Worm (Caenorhabditis elegans) whole organism, L1 larva: ENCODE results near the gene acaa-2.

Experiments used
- C04F5.9 ChIP-seq: sonication (generic microtip); optimal IDR thresholded peaks from 2 replicates; lab custom pipeline; 2016; ENCODE audit warnings: missing genetic modification characterization, missing compliant biosample characterization
- C16A3.4 ChIP-seq: fragments of 150-350 bp; optimal IDR thresholded peaks from 2 replicates; lab custom pipeline; 2014; ENCODE audit warnings: missing biosample characterization, missing genetic modification characterization
- C34B4.2 ChIP-seq: sonication (generic microtip); optimal IDR thresholded peaks from 2 replicates; lab custom pipeline; 2017; ENCODE audit warnings: mild to moderate bottlenecking, missing genetic modification characterization, missing compliant biosample characterization
- F16B12.6 ChIP-seq: fragments of 150-350 bp; optimal IDR thresholded peaks from 2 replicates; lab custom pipeline; 2014; ENCODE audit warnings: missing biosample characterization, missing genetic modification characterization
- aha-1 ChIP-seq: fragments of 150-350 bp; optimal IDR thresholded peaks from 2 replicates; lab custom pipeline; 2014; ENCODE audit warnings: missing biosample characterization, missing genetic modification characterization
- alr-1 ChIP-seq: fragments of 200-800 bp; sonication (Bioruptor generic); optimal IDR thresholded peaks from 2 replicates; lab custom pipeline; 2018; ENCODE audit warnings: borderline replicate concordance, mild to moderate bottlenecking, missing genetic modification characterization, missing compliant biosample characterization
- blmp-1 ChIP-seq: fragments of 150-350 bp; optimal IDR thresholded peaks from 2 replicates; lab custom pipeline; 2014; ENCODE audit warnings: missing biosample characterization, missing genetic modification characterization
- ceh-63 ChIP-seq: fragments of 200-800 bp; sonication (Bioruptor generic); optimal IDR thresholded peaks from 2 replicates; lab custom pipeline; 2018; ENCODE audit warnings: mild to moderate bottlenecking, missing genetic modification characterization, missing compliant biosample characterization
- ceh-8 ChIP-seq: fragments of 200-800 bp; sonication (Bioruptor generic); optimal IDR thresholded peaks from 2 replicates; lab custom pipeline; 2018; ENCODE audit warnings: mild to moderate bottlenecking, missing genetic modification characterization, moderate library complexity, missing compliant biosample characterization
- ceh-82 ChIP-seq, 3 experiments: fragments of 150-350 bp in 1 of 3; sonication (generic microtip) in 2 of 3; optimal IDR thresholded peaks; 2 replicates each; lab custom pipeline; 2014 to 2017; ENCODE audit warnings: missing biosample characterization in 3 of 3, missing genetic modification characterization in 3 of 3
- ceh-88 ChIP-seq: fragments of 200-800 bp; sonication (Bioruptor generic); IDR thresholded peaks from 2 replicates; pipeline ENCODE4 v1.3.6; 2022; ENCODE audit warnings: missing genetic modification characterization, missing compliant biosample characterization
- ces-1 ChIP-seq: fragments of 150-350 bp; optimal IDR thresholded peaks from 2 replicates; lab custom pipeline; 2014; ENCODE audit warnings: missing biosample characterization, missing genetic modification reagents, missing genetic modification characterization
- efl-1 ChIP-seq, 4 experiments: fragments of 150-350 bp; optimal IDR thresholded peaks in 3 of 4; peaks in 1 of 4; 1 replicate in 1 of 4; 2 replicates in 3 of 4; lab custom pipeline; 2014; ENCODE audit warnings: missing biosample characterization in 2 of 4, missing genetic modification characterization in 2 of 4, missing genetic modification reagents in 2 of 4
- efl-3 ChIP-seq: fragments of 200-800 bp; sonication (Bioruptor generic); optimal IDR thresholded peaks from 2 replicates; lab custom pipeline; 2018; ENCODE audit warnings: mild to moderate bottlenecking, missing genetic modification characterization, missing compliant biosample characterization
- egl-27 ChIP-seq, 2 experiments: fragments of 150-350 bp in 1 of 2; sonication (generic microtip); optimal IDR thresholded peaks; 3 replicates each; lab custom pipeline; 2017 to 2018; ENCODE audit warnings: missing biosample characterization in 2 of 2, missing genetic modification characterization in 2 of 2, missing genetic modification reagents in 2 of 2
- elt-2 ChIP-seq: sonication (generic microtip); optimal IDR thresholded peaks from 2 replicates; lab custom pipeline; 2016; ENCODE audit warnings: missing genetic modification characterization, mild to moderate bottlenecking, inconsistent platforms, missing compliant biosample characterization, missing genetic modification reagents
- ets-5 ChIP-seq: fragments of 200-800 bp; sonication (Bioruptor generic); IDR thresholded peaks from 2 replicates; pipeline ENCODE4 v1.3.6; 2022; ENCODE audit warnings: missing genetic modification characterization, missing compliant biosample characterization
- fkh-10 ChIP-seq: sonication (generic microtip); optimal IDR thresholded peaks from 2 replicates; lab custom pipeline; 2017; ENCODE audit warnings: missing biosample characterization, missing genetic modification reagents, missing genetic modification characterization
- fkh-4 ChIP-seq: sonication (generic microtip); optimal IDR thresholded peaks from 2 replicates; lab custom pipeline; 2016; ENCODE audit warnings: missing compliant biosample characterization, missing genetic modification characterization, borderline replicate concordance
- fkh-8 ChIP-seq: sonication (generic microtip); optimal IDR thresholded peaks from 2 replicates; lab custom pipeline; 2016; ENCODE audit warnings: mild to moderate bottlenecking, missing genetic modification characterization, missing compliant biosample characterization
- fos-1 ChIP-seq: fragments of 150-350 bp; optimal IDR thresholded peaks from 2 replicates; lab custom pipeline; 2014; ENCODE audit warnings: missing biosample characterization, missing genetic modification characterization
- irx-1 ChIP-seq: sonication (generic microtip); optimal IDR thresholded peaks from 2 replicates; lab custom pipeline; 2016; ENCODE audit warnings: missing genetic modification characterization, missing compliant biosample characterization
- isw-1 ChIP-seq: fragments of 200-800 bp; sonication (Bioruptor generic); IDR thresholded peaks from 2 replicates; pipeline ENCODE4 v1.3.6; 2022; ENCODE audit warnings: missing genetic modification characterization, missing compliant biosample characterization
- jun-1 ChIP-seq: fragments of 150-350 bp; optimal IDR thresholded peaks from 2 replicates; lab custom pipeline; 2014; ENCODE audit warnings: missing biosample characterization, missing genetic modification reagents, missing genetic modification characterization
- lin-13 ChIP-seq: fragments of 150-350 bp; optimal IDR thresholded peaks from 2 replicates; lab custom pipeline; 2014; ENCODE audit warnings: missing biosample characterization, missing genetic modification reagents, missing genetic modification characterization
- lin-14 ChIP-seq: fragments of 200-800 bp; sonication (Bioruptor generic); optimal IDR thresholded peaks from 2 replicates; lab custom pipeline; 2018; ENCODE audit warnings: mild to moderate bottlenecking, missing genetic modification characterization, moderate library complexity, missing compliant biosample characterization
- lin-15B ChIP-seq: fragments of 150-350 bp; sonication (generic microtip); optimal IDR thresholded peaks from 3 replicates; lab custom pipeline; 2014; ENCODE audit warnings: missing biosample characterization, missing genetic modification characterization
- lir-3 ChIP-seq: sonication (generic microtip); optimal IDR thresholded peaks from 2 replicates; lab custom pipeline; 2016; ENCODE audit warnings: mild to moderate bottlenecking, missing genetic modification characterization, moderate library complexity, missing compliant biosample characterization; ENCODE audit not compliant: poor library complexity
- lsy-2 ChIP-seq, 2 experiments: fragments of 150-350 bp; optimal IDR thresholded peaks; 2 replicates each; lab custom pipeline; 2014; ENCODE audit warnings: missing biosample characterization in 2 of 2, missing genetic modification characterization in 2 of 2
- mab-9 ChIP-seq: fragments of 200-800 bp; sonication (Bioruptor generic); IDR thresholded peaks from 2 replicates; pipeline ENCODE4 v1.3.6; 2022; ENCODE audit warnings: missing genetic modification reagents, missing genetic modification characterization, missing compliant biosample characterization
- mdl-1 ChIP-seq, 2 experiments: fragments of 150-350 bp; optimal IDR thresholded peaks; 2 replicates each; lab custom pipeline; 2014 to 2017; ENCODE audit warnings: missing biosample characterization in 2 of 2, missing genetic modification characterization in 2 of 2, inconsistent platforms in 1 of 2
- mep-1 ChIP-seq: fragments of 150-350 bp; optimal IDR thresholded peaks from 2 replicates; lab custom pipeline; 2014; ENCODE audit warnings: missing biosample characterization, missing genetic modification characterization
- nhr-11 ChIP-seq: fragments of 150-350 bp; optimal IDR thresholded peaks from 2 replicates; lab custom pipeline; 2014; ENCODE audit warnings: missing biosample characterization, missing genetic modification characterization
- nhr-12 ChIP-seq: sonication (generic microtip); optimal IDR thresholded peaks from 2 replicates; lab custom pipeline; 2017; ENCODE audit warnings: missing biosample characterization, missing genetic modification characterization
- nhr-237 ChIP-seq: fragments of 150-350 bp; optimal IDR thresholded peaks from 2 replicates; lab custom pipeline; 2014; ENCODE audit warnings: missing biosample characterization, missing genetic modification characterization
- nhr-28 ChIP-seq: fragments of 150-350 bp; optimal IDR thresholded peaks from 2 replicates; lab custom pipeline; 2014; ENCODE audit warnings: missing biosample characterization, missing genetic modification characterization
- nhr-47 ChIP-seq: sonication (generic microtip); optimal IDR thresholded peaks from 2 replicates; lab custom pipeline; 2016; ENCODE audit warnings: mild to moderate bottlenecking, missing genetic modification characterization, moderate library complexity, missing compliant biosample characterization
- nhr-76 ChIP-seq: sonication (generic microtip); optimal IDR thresholded peaks from 2 replicates; lab custom pipeline; 2017; ENCODE audit warnings: missing biosample characterization, missing genetic modification characterization
- nhr-84 ChIP-seq: sonication (generic microtip); optimal IDR thresholded peaks from 2 replicates; lab custom pipeline; 2017; ENCODE audit warnings: missing biosample characterization, missing genetic modification characterization
- nhr-85 ChIP-seq: sonication (generic microtip); peaks from one replicate; lab custom pipeline; 2016; ENCODE audit warnings: missing genetic modification characterization, inconsistent platforms, missing compliant biosample characterization
- nhr-90 ChIP-seq: sonication (generic microtip); optimal IDR thresholded peaks from 2 replicates; lab custom pipeline; 2016; ENCODE audit warnings: mild to moderate bottlenecking, missing genetic modification characterization, missing compliant biosample characterization; ENCODE audit not compliant: poor library complexity
- pax-3 ChIP-seq: fragments of 200-800 bp; sonication (Bioruptor generic); optimal IDR thresholded peaks from 2 replicates; lab custom pipeline; 2018; ENCODE audit warnings: mild to moderate bottlenecking, missing genetic modification characterization, moderate library complexity, missing compliant biosample characterization
- rnt-1 ChIP-seq: sonication (generic microtip); optimal IDR thresholded peaks from 2 replicates; lab custom pipeline; 2016; ENCODE audit warnings: mild to moderate bottlenecking, missing genetic modification characterization, moderate library complexity, missing compliant biosample characterization
- snu-23 ChIP-seq: sonication (generic microtip); optimal IDR thresholded peaks from 2 replicates; lab custom pipeline; 2016; ENCODE audit warnings: missing genetic modification characterization, missing compliant biosample characterization
- sptf-1 ChIP-seq: fragments of 150-350 bp; optimal IDR thresholded peaks from 2 replicates; lab custom pipeline; 2014; ENCODE audit warnings: missing biosample characterization, missing genetic modification characterization
- tlp-1 ChIP-seq: fragments of 150-350 bp; optimal IDR thresholded peaks from 2 replicates; lab custom pipeline; 2014; ENCODE audit warnings: missing biosample characterization, missing genetic modification characterization
- unc-62 ChIP-seq: fragments of 150-350 bp; optimal IDR thresholded peaks from 2 replicates; lab custom pipeline; 2014; ENCODE audit warnings: missing biosample characterization, missing genetic modification reagents, missing genetic modification characterization
- unc-86 ChIP-seq: sonication (generic microtip); optimal IDR thresholded peaks from 2 replicates; lab custom pipeline; 2016; ENCODE audit warnings: missing genetic modification characterization, missing compliant biosample characterization
- unc-98 ChIP-seq: fragments of 200-800 bp; sonication (Bioruptor generic); IDR thresholded peaks from 2 replicates; pipeline ENCODE4 v1.3.6; 2022; ENCODE audit warnings: missing genetic modification characterization, missing compliant biosample characterization
- vab-15 ChIP-seq: sonication (generic microtip); optimal IDR thresholded peaks from 2 replicates; lab custom pipeline; 2017; ENCODE audit warnings: missing genotype, mild to moderate bottlenecking, missing genetic modification characterization, missing compliant biosample characterization
- zip-4 ChIP-seq: fragments of 200-800 bp; sonication (Bioruptor generic); optimal IDR thresholded peaks from 2 replicates; lab custom pipeline; 2018; ENCODE audit warnings: mild to moderate bottlenecking, missing genetic modification characterization, moderate library complexity, missing compliant biosample characterization
- ztf-11 ChIP-seq, 2 experiments: sonication (generic microtip); optimal IDR thresholded peaks; 2 replicates each; lab custom pipeline; 2016 to 2017; ENCODE audit warnings: missing genetic modification characterization in 2 of 2, missing biosample characterization in 1 of 2, missing compliant biosample characterization in 1 of 2
- ztf-4 ChIP-seq: fragments of 150-350 bp; optimal IDR thresholded peaks from 2 replicates; lab custom pipeline; 2014; ENCODE audit warnings: missing biosample characterization, missing genetic modification characterization

The acaa-2 gene

ce11 chrIII:13344538-13345136, at the start of gene acaa-2:
TSS of gene acaa-2 (plus strand) at chrIII:13344937.
- TF ChIP-seq isw-1, result no peak
- no peak for TF ChIP-seq nhr-76 (tag; lab: Kevin White, UChicago)
- peak; percentile 51 for TF ChIP-seq nhr-85 (tag; lab: Kevin White, UChicago)
- TF ChIP-seq ceh-63 (GFP tag; lab: Kevin White, UChicago), result no peak
- no peak for TF ChIP-seq nhr-11
- no peak for TF ChIP-seq alr-1
- no peak for TF ChIP-seq ceh-8 (GFP tag; lab: Kevin White, UChicago)
- TF ChIP-seq aha-1 (tag; lab: Kevin White, UChicago), result no peak
- no peak for TF ChIP-seq sptf-1 (tag; lab: Kevin White, UChicago)
- TF ChIP-seq C16A3.4 (tag; lab: Kevin White, UChicago), result no peak
- TF ChIP-seq lsy-2 (tag; optimal IDR thresholded peaks at IDR 0.05; lab: Kevin White, UChicago), result peak in 1 of 2 experiments; percentile 14
- TF ChIP-seq snu-23 (GFP tag; lab: Kevin White, UChicago), result peak; percentile 54
- no peak for TF ChIP-seq ceh-88 (GFP tag; lab: Robert Waterston, UW)
- no peak for TF ChIP-seq mab-9 (GFP tag; lab: Robert Waterston, UW)
- no peak for TF ChIP-seq elt-2 (tag; lab: Kevin White, UChicago)
- TF ChIP-seq lin-15B (tag; lab: Kevin White, UChicago), result no peak
- TF ChIP-seq fkh-10 (GFP tag; lab: Kevin White, UChicago), result no peak
- no peak for TF ChIP-seq C34B4.2 (tag; lab: Kevin White, UChicago)
- no peak for TF ChIP-seq lin-13 (GFP tag; lab: Kevin White, UChicago)
- TF ChIP-seq nhr-84 (tag; lab: Kevin White, UChicago), result no peak
- no peak for TF ChIP-seq pax-3
- no peak for TF ChIP-seq fkh-8 (tag; lab: Kevin White, UChicago)
- no peak for TF ChIP-seq rnt-1 (tag; lab: Kevin White, UChicago)
- no peak for TF ChIP-seq nhr-47 (tag; lab: Kevin White, UChicago)
- no peak for TF ChIP-seq nhr-237 (tag; lab: Kevin White, UChicago)
- TF ChIP-seq lin-14 (GFP tag; lab: Kevin White, UChicago), result peak; percentile 44
- no peak for TF ChIP-seq unc-86 (tag; lab: Kevin White, UChicago)
- TF ChIP-seq efl-1 (optimal IDR thresholded peaks at IDR 0.05; lab: Kevin White, UChicago), result no peak
- TF ChIP-seq efl-1 (GFP tag; optimal IDR thresholded peaks at IDR 0.05 in 1 of 2; lab: Kevin White, UChicago), result no peak
- TF ChIP-seq mdl-1 (tag; optimal IDR thresholded peaks at IDR 0.05; lab: Kevin White, UChicago), result no peak
- TF ChIP-seq F16B12.6 (tag; lab: Kevin White, UChicago), result no peak
- TF ChIP-seq fos-1 (tag; lab: Kevin White, UChicago), result no peak
- TF ChIP-seq ztf-4 (tag; lab: Kevin White, UChicago), result no peak
- no peak for TF ChIP-seq ets-5 (GFP tag; lab: Robert Waterston, UW)
- TF ChIP-seq vab-15 (tag; lab: Kevin White, UChicago), result no peak
- TF ChIP-seq nhr-12, result no peak
- TF ChIP-seq nhr-90 (tag; lab: Kevin White, UChicago), result peak; percentile 26
- TF ChIP-seq ceh-82 (tag; optimal IDR thresholded peaks at IDR 0.05; lab: Kevin White, UChicago), result no peak
- no peak for TF ChIP-seq jun-1
- TF ChIP-seq blmp-1 (tag; lab: Kevin White, UChicago), result peak; percentile 52
- no peak for TF ChIP-seq ztf-11 (tag; optimal IDR thresholded peaks at IDR 0.05; lab: Kevin White, UChicago)
- no peak for TF ChIP-seq C04F5.9 (tag; lab: Kevin White, UChicago)
- no peak for TF ChIP-seq nhr-28 (tag; lab: Kevin White, UChicago)
- no peak for TF ChIP-seq unc-62
- TF ChIP-seq irx-1 (tag; lab: Kevin White, UChicago), result no peak
- no peak for TF ChIP-seq unc-98
- TF ChIP-seq zip-4 (GFP tag; lab: Kevin White, UChicago), result no peak
- TF ChIP-seq tlp-1 (tag; lab: Kevin White, UChicago), result no peak
- no peak for TF ChIP-seq fkh-4 (tag; lab: Kevin White, UChicago)
- TF ChIP-seq mep-1 (tag; lab: Kevin White, UChicago), result no peak
- no peak for TF ChIP-seq egl-27 (tag; optimal IDR thresholded peaks at IDR 0.05; lab: Kevin White, UChicago)
- TF ChIP-seq ces-1 (GFP tag; lab: Kevin White, UChicago), result no peak
- no peak for TF ChIP-seq efl-3 (GFP tag; lab: Kevin White, UChicago)
- no peak for TF ChIP-seq lir-3 (tag; lab: Kevin White, UChicago)
